Worm (Caenorhabditis elegans) whole organism, L4/young adult: ENCODE data around the gene Y54G2A.48.

ENCODE experiments used
- dao-5 ChIP-seq: sonication (generic microtip); optimal IDR thresholded peaks from 2 replicates; lab custom pipeline; 2016; ENCODE audit warnings: missing genotype, missing genetic modification characterization, moderate library complexity, missing compliant biosample characterization
- him-1 ChIP-seq: sonication (generic microtip); optimal IDR thresholded peaks from 2 replicates; lab custom pipeline; 2016; ENCODE audit warnings: missing genotype, missing genetic modification reagents, missing genetic modification characterization, missing compliant biosample characterization

- TF ChIP-seq him-1 (tag; lab: Kevin White, UChicago) (no peak), dao-5 (tag; lab: Kevin White, UChicago) (no peak)
These were observed 31.5 kb downstream of the Y54G2A.48 start for ce11 chrIV:2801004-2801403.
